Worm (Caenorhabditis elegans) whole organism, midembryonic: ENCODE measurements around the gene B0222.5.

Source experiments
- cog-1 ChIP-seq: sonication (generic microtip); optimal IDR thresholded peaks from 2 replicates; lab custom pipeline; 2016; ENCODE audit warnings: missing genetic modification characterization, missing compliant biosample characterization
- tab-1 ChIP-seq: fragments of 200-800 bp; sonication (Bioruptor generic); IDR thresholded peaks from 2 replicates; pipeline ENCODE4 v1.3.6; 2022; ENCODE audit warnings: missing genetic modification characterization, missing compliant biosample characterization

DNA sequence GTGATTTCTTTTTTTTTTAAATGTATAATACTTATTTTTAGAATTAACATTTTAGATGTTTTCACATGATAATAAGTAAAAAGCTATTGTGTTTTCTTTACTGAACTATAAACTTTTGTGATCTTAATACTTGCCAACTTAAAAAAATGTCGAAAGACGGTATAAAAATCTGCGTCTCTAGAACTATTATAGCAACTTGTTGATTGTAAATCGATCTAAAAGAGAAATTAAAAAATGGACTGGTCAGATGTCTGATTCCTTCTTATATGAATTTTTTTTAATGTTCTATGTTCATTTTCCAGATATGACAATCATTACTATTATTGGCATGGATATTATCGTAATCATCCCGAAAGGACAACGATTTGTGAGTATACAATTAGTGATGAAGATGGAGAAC, 26.9 kb downstream of the B0222.5 start, which contains the start of gene F21C10.3:
- no peak for TF ChIP-seq tab-1 (GFP tag; lab: Robert Waterston, UW)
- TF ChIP-seq cog-1 (tag; lab: Kevin White, UChicago): no peak
